Worm (Caenorhabditis elegans): ENCODE results near the gene sma-1.

ce11 chrV:11868142-11868541, 31.1 kb upstream of the sma-1 start, which contains the start of gene R13H4.7:
- TF ChIP-seq ztf-23 (GFP tag; IDR thresholded peaks at IDR 0.05), result no peak
- TF ChIP-seq flt-1 (GFP tag; IDR thresholded peaks at IDR 0.05), result no peak
- no peak for TF ChIP-seq ref-1 (GFP tag; conservative IDR thresholded peaks at IDR 0.05)
- no peak for TF ChIP-seq klf-2 (GFP tag; conservative IDR thresholded peaks at IDR 0.05)
